Worm (Caenorhabditis elegans): ENCODE measurements around the gene C13F10.7.

ce11 chrV:7258965-7259364, 35.9 kb upstream of the C13F10.7 start, which contains the start of gene C13A2.12:
- TF ChIP-seq unc-62 (GFP tag; optimal IDR thresholded peaks at IDR 0.05) (no peak), unc-120 (tag; optimal IDR thresholded peaks at IDR 0.05; ENCODE audit: poor library complexity, severe bottlenecking) (no peak), snpc-4 (tag; optimal IDR thresholded peaks at IDR 0.05) (no peak), ztf-11 (tag; optimal IDR thresholded peaks at IDR 0.05) (no peak), cnd-1 (tag; optimal IDR thresholded peaks at IDR 0.05) (no peak), nhr-76 (tag; optimal IDR thresholded peaks at IDR 0.05) (no peak), blmp-1 (tag; optimal IDR thresholded peaks at IDR 0.05) (no peak), lin-32 (GFP tag; optimal IDR thresholded peaks at IDR 0.05) (no peak), tbx-8 (GFP tag; optimal IDR thresholded peaks at IDR 0.05) (no peak), lin-13 (tag; optimal IDR thresholded peaks at IDR 0.05) (no peak), hlh-1 (tag; optimal IDR thresholded peaks at IDR 0.05) (no peak), drap-1 (GFP tag; optimal IDR thresholded peaks at IDR 0.05) (no peak), nhr-237 (tag; optimal IDR thresholded peaks at IDR 0.05) (no peak), mep-1 (tag; optimal IDR thresholded peaks at IDR 0.05) (no peak)
